Fruit fly (Drosophila melanogaster): ENCODE results near the gene tex.

Gene tex

DNA sequence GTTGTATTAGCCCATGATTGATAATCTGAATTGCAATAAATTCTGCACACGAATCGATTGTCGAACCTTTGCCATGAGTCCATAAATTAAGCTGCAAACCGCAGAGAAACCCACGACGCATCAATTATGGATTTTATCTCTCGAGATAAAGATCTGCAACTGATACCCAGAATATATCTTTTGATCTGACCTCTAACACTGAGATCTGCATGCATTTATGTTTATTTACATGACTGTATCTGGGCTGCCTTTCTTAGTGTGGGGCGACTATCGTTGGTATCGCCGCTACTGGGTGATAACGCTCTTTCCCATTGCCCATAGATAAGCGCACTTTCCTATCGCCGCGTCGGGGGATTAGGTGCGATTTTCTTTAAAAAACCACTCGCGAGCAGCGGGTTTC is 8.8 kb upstream of the tex start, which contains the start of gene Ctr1B:
TSS of gene Ctr1B (plus strand) at position 398 of the 400 bp plus-strand sequence.
- TF ChIP-seq CG7045 (GFP tag; optimal IDR thresholded peaks at IDR 0.05) (no peak), toe (GFP tag; optimal IDR thresholded peaks at IDR 0.05) (no peak), CG7101 (tag; optimal IDR thresholded peaks at IDR 0.05) (no peak), CG5204 (GFP tag; optimal IDR thresholded peaks at IDR 0.05) (no peak), ovo (GFP tag; optimal IDR thresholded peaks at IDR 0.05) (no peak), kay (GFP tag; ENCODE audit: borderline replicate concordance) (no peak), tj (GFP tag; optimal IDR thresholded peaks at IDR 0.05) (no peak), pad (GFP tag; optimal IDR thresholded peaks at IDR 0.05) (no peak), Hr96 (GFP tag; optimal IDR thresholded peaks at IDR 0.05) (no peak), cic (GFP tag; optimal IDR thresholded peaks at IDR 0.05) (no peak), CG33017 (tag; optimal IDR thresholded peaks at IDR 0.05) (no peak)

- TF ChIP-seq CG12768 (GFP tag; optimal IDR thresholded peaks at IDR 0.05) (no peak), ovo (GFP tag; optimal IDR thresholded peaks at IDR 0.05) (peak; percentile 28), bab1 (GFP tag; optimal IDR thresholded peaks at IDR 0.05) (peak; percentile 61), CG7045 (GFP tag; optimal IDR thresholded peaks at IDR 0.05) (no peak), pad (GFP tag; optimal IDR thresholded peaks at IDR 0.05) (peak; percentile 99), kay (GFP tag; ENCODE audit: borderline replicate concordance) (no peak), Crg-1 (GFP tag; optimal IDR thresholded peaks at IDR 0.05) (no peak), CG5204 (GFP tag; optimal IDR thresholded peaks at IDR 0.05) (no peak), CG33017 (tag; optimal IDR thresholded peaks at IDR 0.05) (no peak), tj (GFP tag; optimal IDR thresholded peaks at IDR 0.05) (peak; percentile 21)
Observed at dm6 chr3R:8316344-8317105, 8.1 kb upstream of the tex start, which contains the start of gene Coq2. Gene Coq2 (minus strand): TSS chr3R:8316543.

- TF ChIP-seq Crg-1 (GFP tag; optimal IDR thresholded peaks at IDR 0.05) (no peak), Hr96 (GFP tag; optimal IDR thresholded peaks at IDR 0.05) (no peak), Mnt (GFP tag; optimal IDR thresholded peaks at IDR 0.05) (peak; percentile 17), CG5204 (GFP tag; optimal IDR thresholded peaks at IDR 0.05) (no peak), bab1 (GFP tag; optimal IDR thresholded peaks at IDR 0.05) (peak; percentile 57), CG11617 (GFP tag; optimal IDR thresholded peaks at IDR 0.05) (no peak), CG7101 (tag; optimal IDR thresholded peaks at IDR 0.05) (no peak), CG12768 (GFP tag; optimal IDR thresholded peaks at IDR 0.05) (no peak), CG14711 (tag; optimal IDR thresholded peaks at IDR 0.05) (peak; percentile 72), cic (GFP tag; optimal IDR thresholded peaks at IDR 0.05) (no peak), CG7045 (GFP tag; optimal IDR thresholded peaks at IDR 0.05) (no peak), tj (GFP tag; optimal IDR thresholded peaks at IDR 0.05) (no peak)
Observed at dm6 chr3R:8313038-8313437, 4.6 kb upstream of the tex start, which contains the start of gene CG7483. Gene CG7483 (plus strand): TSS chr3R:8313208.

- TF ChIP-seq CG7045 (GFP tag; optimal IDR thresholded peaks at IDR 0.05) (no peak), Crg-1 (GFP tag; optimal IDR thresholded peaks at IDR 0.05) (no peak), CG12768 (GFP tag; optimal IDR thresholded peaks at IDR 0.05) (no peak), CG1620 (GFP tag; optimal IDR thresholded peaks at IDR 0.05) (no peak), kay (GFP tag; ENCODE audit: borderline replicate concordance) (no peak)
Observed at dm6 chr3R:8312037-8312436, 3.6 kb upstream of the tex start, which contains the start of the genes CG11694 and CG11698. Gene CG11694 (minus strand): TSS chr3R:8312137. Gene CG11698 (plus strand): TSS chr3R:8312188.

DNA sequence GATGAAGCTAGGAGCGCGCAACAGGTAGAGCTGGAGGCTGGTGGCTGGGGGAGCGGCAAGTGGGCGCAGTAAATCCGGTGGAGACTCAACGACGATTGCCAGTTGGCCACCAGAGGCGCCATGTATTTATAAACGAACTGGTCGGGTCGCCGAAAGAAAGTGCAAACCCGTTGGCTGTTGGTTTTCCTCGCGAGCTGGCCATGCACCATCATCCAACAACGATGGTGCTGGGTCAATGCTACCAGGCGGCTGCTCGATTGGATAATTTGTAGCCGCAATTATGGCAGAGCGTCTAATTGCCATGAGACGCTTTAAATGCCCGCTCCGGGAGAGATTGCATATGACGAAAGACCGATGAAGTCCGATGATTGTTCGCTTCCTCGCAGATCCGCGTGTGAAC is 2.2 kb upstream of the tex start, which contains the start of gene CG11693:
TSS of gene CG11693 (minus strand) at position 101 of the 400 bp plus-strand sequence.
- TF ChIP-seq pad (GFP tag; optimal IDR thresholded peaks at IDR 0.05), result no peak
- no peak for TF ChIP-seq CG5204 (GFP tag; optimal IDR thresholded peaks at IDR 0.05)
- TF ChIP-seq CG33017 (tag; optimal IDR thresholded peaks at IDR 0.05), result no peak
- TF ChIP-seq CG11617 (GFP tag; optimal IDR thresholded peaks at IDR 0.05), result no peak
- TF ChIP-seq cic (GFP tag; optimal IDR thresholded peaks at IDR 0.05), result no peak
- no peak for TF ChIP-seq Hr96 (GFP tag; optimal IDR thresholded peaks at IDR 0.05)
- no peak for TF ChIP-seq toe (GFP tag; optimal IDR thresholded peaks at IDR 0.05)
- no peak for TF ChIP-seq CG12768 (GFP tag; optimal IDR thresholded peaks at IDR 0.05)
- no peak for TF ChIP-seq CG7101 (tag; optimal IDR thresholded peaks at IDR 0.05)
- no peak for TF ChIP-seq CG1620 (GFP tag; optimal IDR thresholded peaks at IDR 0.05)
- no peak for TF ChIP-seq kay (GFP tag; ENCODE audit: borderline replicate concordance)
- no peak for TF ChIP-seq Crg-1 (GFP tag; optimal IDR thresholded peaks at IDR 0.05)
- no peak for TF ChIP-seq cnc (optimal IDR thresholded peaks at IDR 0.05)
- TF ChIP-seq tj (GFP tag; optimal IDR thresholded peaks at IDR 0.05), result no peak
- TF ChIP-seq Mnt (GFP tag; optimal IDR thresholded peaks at IDR 0.05), result no peak
- no peak for TF ChIP-seq CG14711 (tag; optimal IDR thresholded peaks at IDR 0.05)
- no peak for TF ChIP-seq CG7045 (GFP tag; optimal IDR thresholded peaks at IDR 0.05)
- TF ChIP-seq bab1 (GFP tag; optimal IDR thresholded peaks at IDR 0.05), result no peak

DNA sequence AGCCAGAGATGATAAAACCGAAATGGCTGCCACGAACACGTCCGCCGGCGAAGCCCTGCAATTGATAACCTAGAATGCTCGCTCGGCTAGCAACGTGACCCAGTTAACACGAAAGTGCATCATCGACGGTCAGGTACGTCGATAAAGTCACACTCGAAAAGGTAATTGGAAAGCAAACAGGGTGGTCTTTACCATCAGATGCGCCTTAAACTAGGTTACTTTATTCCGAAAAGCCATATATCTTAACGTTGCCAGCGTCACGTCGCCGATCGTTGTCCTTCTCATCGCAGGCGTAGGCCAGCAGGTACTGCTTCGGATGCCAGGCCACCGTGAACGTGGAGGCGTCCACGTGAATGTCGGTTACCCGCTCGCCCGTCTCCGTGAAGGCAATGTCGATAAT is 1.2 kb downstream of the tex start:
- TF ChIP-seq CG11617 (GFP tag; optimal IDR thresholded peaks at IDR 0.05) (no peak), Mnt (GFP tag; optimal IDR thresholded peaks at IDR 0.05) (no peak), CG7045 (GFP tag; optimal IDR thresholded peaks at IDR 0.05) (no peak), CG12768 (GFP tag; optimal IDR thresholded peaks at IDR 0.05) (no peak), toe (GFP tag; optimal IDR thresholded peaks at IDR 0.05) (no peak), ovo (GFP tag; optimal IDR thresholded peaks at IDR 0.05) (no peak), kay (GFP tag; ENCODE audit: borderline replicate concordance) (no peak), pad (GFP tag; optimal IDR thresholded peaks at IDR 0.05) (no peak), Crg-1 (GFP tag; optimal IDR thresholded peaks at IDR 0.05) (no peak), bab1 (GFP tag; optimal IDR thresholded peaks at IDR 0.05) (no peak), CG14711 (tag; optimal IDR thresholded peaks at IDR 0.05) (no peak), CG5204 (GFP tag; optimal IDR thresholded peaks at IDR 0.05) (no peak), tj (GFP tag; optimal IDR thresholded peaks at IDR 0.05) (no peak)

All from whole organism, adult.